Worm (Caenorhabditis elegans) whole organism, L3 larva: ENCODE results near the gene DH11.2.

Source experiments
- R02D3.7 ChIP-seq: fragments of 150-350 bp; optimal IDR thresholded peaks from 2 replicates; lab custom pipeline; 2014; ENCODE audit warnings: missing biosample characterization, missing genetic modification characterization
- ceh-16 ChIP-seq: sonication (generic microtip); optimal IDR thresholded peaks from 2 replicates; lab custom pipeline; 2017; ENCODE audit warnings: missing biosample characterization, missing genetic modification characterization
- ceh-28 ChIP-seq: fragments of 150-350 bp; optimal IDR thresholded peaks from 2 replicates; lab custom pipeline; 2014; ENCODE audit warnings: missing biosample characterization, missing genetic modification reagents, missing genetic modification characterization
- ceh-82 ChIP-seq: fragments of 150-350 bp; optimal IDR thresholded peaks from 2 replicates; lab custom pipeline; 2014; ENCODE audit warnings: missing biosample characterization, missing genetic modification characterization
- daf-12 ChIP-seq: fragments of 150-350 bp; optimal IDR thresholded peaks from 2 replicates; lab custom pipeline; 2014; ENCODE audit warnings: missing biosample characterization, missing genetic modification reagents, missing genetic modification characterization
- egl-27 ChIP-seq: sonication (generic microtip); optimal IDR thresholded peaks from 4 replicates; lab custom pipeline; 2017; ENCODE audit warnings: missing biosample characterization, missing genetic modification reagents, missing genetic modification characterization
- egl-5 ChIP-seq: fragments of 150-350 bp; optimal IDR thresholded peaks from 2 replicates; lab custom pipeline; 2017; ENCODE audit warnings: missing biosample characterization, missing genetic modification reagents, missing genetic modification characterization, inconsistent platforms
- eor-1 ChIP-seq, 2 experiments: fragments of 150-350 bp; optimal IDR thresholded peaks; 2 replicates each; lab custom pipeline; 2014 to 2018; ENCODE audit warnings: missing biosample characterization in 2 of 2, missing genetic modification characterization in 2 of 2
- fkh-2 ChIP-seq: fragments of 150-350 bp; optimal IDR thresholded peaks from 2 replicates; lab custom pipeline; 2014; ENCODE audit warnings: missing biosample characterization, missing genetic modification reagents, missing genetic modification characterization
- hmg-11 ChIP-seq: sonication (generic microtip); optimal IDR thresholded peaks from 2 replicates; lab custom pipeline; 2016; ENCODE audit warnings: missing genetic modification characterization, missing compliant biosample characterization
- jun-1 ChIP-seq: fragments of 150-350 bp; optimal IDR thresholded peaks from 2 replicates; lab custom pipeline; 2014; ENCODE audit warnings: missing biosample characterization, missing genetic modification reagents, missing genetic modification characterization
- lin-15B ChIP-seq: fragments of 150-350 bp; optimal IDR thresholded peaks from 2 replicates; lab custom pipeline; 2014; ENCODE audit warnings: missing biosample characterization, missing genetic modification characterization
- lin-39 ChIP-seq: fragments of 150-350 bp; optimal IDR thresholded peaks from 2 replicates; lab custom pipeline; 2018; ENCODE audit warnings: missing biosample characterization, missing genetic modification reagents, missing genetic modification characterization
- lsy-12 ChIP-seq: sonication (generic microtip); optimal IDR thresholded peaks from 2 replicates; lab custom pipeline; 2016; ENCODE audit warnings: mild to moderate bottlenecking, missing genetic modification characterization, missing compliant biosample characterization
- mdl-1 ChIP-seq: fragments of 150-350 bp; optimal IDR thresholded peaks from 2 replicates; lab custom pipeline; 2014; ENCODE audit warnings: missing biosample characterization, missing genetic modification characterization
- mml-1 ChIP-seq: fragments of 150-350 bp; sonication (generic microtip); optimal IDR thresholded peaks from 3 replicates; lab custom pipeline; 2014; ENCODE audit warnings: missing biosample characterization, missing genetic modification characterization
- nfya-1 ChIP-seq: sonication (generic microtip); optimal IDR thresholded peaks from 2 replicates; lab custom pipeline; 2017; ENCODE audit warnings: missing genetic modification characterization, mild to moderate bottlenecking, missing compliant biosample characterization, antibody characterized with exemption, moderate library complexity; ENCODE audit not compliant: insufficient read depth
- nhr-11 ChIP-seq: fragments of 150-350 bp; optimal IDR thresholded peaks from 2 replicates; lab custom pipeline; 2014; ENCODE audit warnings: missing biosample characterization, missing genetic modification characterization
- nhr-12 ChIP-seq: fragments of 150-350 bp; optimal IDR thresholded peaks from 2 replicates; lab custom pipeline; 2014; ENCODE audit warnings: missing biosample characterization, missing genetic modification characterization
- nhr-23 ChIP-seq: fragments of 150-350 bp; optimal IDR thresholded peaks from 2 replicates; lab custom pipeline; 2014; ENCODE audit warnings: missing biosample characterization, missing genetic modification reagents, missing genetic modification characterization
- nhr-28 ChIP-seq: fragments of 150-350 bp; optimal IDR thresholded peaks from 2 replicates; lab custom pipeline; 2014; ENCODE audit warnings: missing biosample characterization, missing genetic modification characterization
- nhr-77 ChIP-seq: fragments of 150-350 bp; optimal IDR thresholded peaks from 2 replicates; lab custom pipeline; 2014; ENCODE audit warnings: missing biosample characterization, missing genetic modification characterization
- pha-4 ChIP-seq: fragments of 150-350 bp; optimal IDR thresholded peaks from 2 replicates; lab custom pipeline; 2014; ENCODE audit warnings: missing biosample characterization, missing genetic modification reagents, missing genetic modification characterization
- pqm-1 ChIP-seq: fragments of 150-350 bp; optimal IDR thresholded peaks from 2 replicates; lab custom pipeline; 2017; ENCODE audit warnings: missing biosample characterization, missing genetic modification characterization, inconsistent platforms
- sea-2 ChIP-seq: fragments of 150-350 bp; sonication (generic microtip); optimal IDR thresholded peaks from 4 replicates; lab custom pipeline; 2014; ENCODE audit warnings: missing biosample characterization, missing genetic modification reagents, missing genetic modification characterization
- skn-1 ChIP-seq: fragments of 150-350 bp; optimal IDR thresholded peaks from 2 replicates; lab custom pipeline; 2014; ENCODE audit warnings: missing biosample characterization, missing genetic modification characterization
- snpc-4 ChIP-seq: fragments of 150-350 bp; optimal IDR thresholded peaks from 2 replicates; lab custom pipeline; 2014; ENCODE audit warnings: missing biosample characterization, missing genetic modification characterization
- unc-39 ChIP-seq: sonication (generic microtip); optimal IDR thresholded peaks from 4 replicates; lab custom pipeline; 2017; ENCODE audit warnings: missing biosample characterization, missing genetic modification characterization
- unc-62 ChIP-seq: fragments of 150-350 bp; sonication (generic microtip); optimal IDR thresholded peaks from 4 replicates; lab custom pipeline; 2014; ENCODE audit warnings: missing biosample characterization, missing genetic modification reagents, missing genetic modification characterization
- zag-1 ChIP-seq: fragments of 150-350 bp; optimal IDR thresholded peaks from 2 replicates; lab custom pipeline; 2014; ENCODE audit warnings: missing biosample characterization, missing genetic modification characterization
- ztf-11 ChIP-seq: fragments of 150-350 bp; optimal IDR thresholded peaks from 2 replicates; lab custom pipeline; 2014; ENCODE audit warnings: missing biosample characterization, missing genetic modification characterization
- ztf-4 ChIP-seq: fragments of 150-350 bp; optimal IDR thresholded peaks from 2 replicates; lab custom pipeline; 2014; ENCODE audit warnings: missing biosample characterization, missing genetic modification characterization

The DH11.2 gene

DNA sequence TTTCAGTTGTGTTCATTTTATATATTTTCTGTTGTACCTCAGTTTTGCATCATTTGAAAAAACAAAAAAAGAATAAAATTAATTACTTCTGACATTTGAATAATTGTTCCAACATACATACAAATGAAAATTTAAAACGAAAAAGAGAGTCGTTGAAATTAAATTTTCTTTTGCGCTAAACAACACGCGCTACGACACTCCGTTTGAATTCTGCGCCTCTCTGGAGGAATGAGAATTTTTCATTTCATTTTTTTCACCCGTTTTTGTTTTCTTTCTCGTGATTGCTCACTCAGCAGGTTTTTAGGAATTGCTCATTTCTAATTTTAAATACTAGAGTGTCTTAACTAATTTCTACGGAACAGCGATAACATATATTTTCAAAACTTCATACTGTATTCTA, 29.0 kb downstream of the DH11.2 start:
- peak; percentile 84 for TF ChIP-seq lin-15B (tag; lab: Kevin White, UChicago)
- TF ChIP-seq pha-4 (tag; lab: Kevin White, UChicago), result peak; percentile 79
- no peak for TF ChIP-seq mdl-1 (tag; lab: Kevin White, UChicago)
- peak; percentile 53 for TF ChIP-seq nfya-1 (tag; lab: Kevin White, UChicago)
- TF ChIP-seq egl-5 (tag; lab: Kevin White, UChicago), result peak; percentile 26
- peak; percentile 28 for TF ChIP-seq nhr-23 (tag; lab: Kevin White, UChicago)
- TF ChIP-seq sea-2 (GFP tag; lab: Kevin White, UChicago), result no peak
- TF ChIP-seq zag-1 (tag; lab: Kevin White, UChicago), result no peak
- no peak for TF ChIP-seq pqm-1 (tag; lab: Kevin White, UChicago)
- peak; percentile 29 for TF ChIP-seq snpc-4 (tag; lab: Kevin White, UChicago)
- TF ChIP-seq ztf-4 (tag; lab: Kevin White, UChicago), result no peak

DNA sequence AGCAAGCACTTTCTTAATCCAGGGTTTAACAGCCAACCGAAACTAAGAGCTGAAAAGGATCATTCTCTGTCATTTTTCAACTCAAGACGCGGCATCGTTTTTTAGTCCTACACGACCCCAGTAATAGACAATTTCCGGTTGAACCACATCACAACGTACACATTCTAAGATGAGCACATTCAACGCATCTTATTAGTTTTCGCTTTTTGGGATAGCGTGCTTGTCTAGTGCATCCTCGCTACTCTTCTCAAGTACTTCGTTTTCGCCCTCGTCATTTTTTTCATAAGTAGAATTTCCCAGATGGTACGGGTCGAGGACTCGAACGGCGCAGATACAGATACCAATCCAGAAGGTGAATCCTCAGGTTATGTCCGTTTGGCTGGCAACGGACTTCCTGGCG, 29.7 kb downstream of the DH11.2 start, which contains the start of gene T05H10.1:
T05H10.1 (plus strand) TSS at position 301 of the 400 bp plus-strand sequence.
- TF ChIP-seq lin-39 (tag; lab: Kevin White, UChicago) (peak; percentile 36), egl-27 (tag; lab: Kevin White, UChicago) (no peak), hmg-11 (no peak), ceh-16 (tag; lab: Kevin White, UChicago) (no peak), nhr-77 (no peak)

DNA sequence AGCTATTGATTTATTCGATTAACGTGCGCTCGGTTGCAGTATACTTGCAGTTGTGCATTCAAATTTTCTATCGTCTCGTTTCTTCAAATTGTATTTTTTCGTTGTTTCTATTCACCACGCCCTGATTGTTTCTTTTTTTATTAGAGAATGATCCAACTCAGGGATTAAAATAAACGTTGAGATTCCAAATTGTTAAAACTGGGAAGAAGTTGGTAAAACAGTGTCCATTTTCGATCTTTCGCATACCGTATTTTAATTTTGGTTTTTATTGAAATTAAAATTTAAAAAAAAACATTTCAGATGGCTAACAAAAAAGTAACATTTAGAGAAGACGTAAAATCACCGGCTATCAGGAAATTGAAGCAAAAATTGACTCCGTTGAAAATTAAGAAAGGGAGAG, 34.6 kb downstream of the DH11.2 start, which contains the start of gene apn-1:
apn-1 (plus strand) TSS at position 301 of the 400 bp plus-strand sequence.
- no peak for TF ChIP-seq daf-12 (tag; lab: Kevin White, UChicago)
- no peak for TF ChIP-seq sea-2 (GFP tag; lab: Kevin White, UChicago)
- no peak for TF ChIP-seq mml-1 (tag; lab: Kevin White, UChicago)
- TF ChIP-seq unc-62 (GFP tag; lab: Kevin White, UChicago), result no peak
- no peak for TF ChIP-seq R02D3.7 (tag; lab: Kevin White, UChicago)
- TF ChIP-seq lsy-12 (tag; lab: Kevin White, UChicago), result no peak
- TF ChIP-seq nhr-12, result no peak

DNA sequence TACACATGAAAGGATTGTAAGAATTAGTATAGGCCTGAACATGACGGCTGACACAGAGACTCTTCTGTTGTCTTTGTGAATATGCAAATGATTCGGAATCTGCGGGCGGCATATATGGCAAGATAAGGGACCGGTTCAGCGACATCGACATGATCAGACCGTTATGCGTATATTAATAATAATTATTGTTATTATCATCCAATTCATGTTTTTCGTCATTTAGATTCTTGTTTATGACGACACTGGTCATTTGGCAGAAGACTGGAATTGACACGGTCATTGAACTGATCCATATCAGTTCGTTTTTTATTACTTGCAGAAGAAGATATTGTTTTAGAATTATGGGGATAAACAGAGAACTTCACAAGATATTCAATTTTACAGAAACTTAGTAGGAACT, 37.9 kb downstream of the DH11.2 start, which contains the start of gene mtre-1:
mtre-1 (minus strand) TSS at position 101 of the 400 bp plus-strand sequence.
- TF ChIP-seq fkh-2 (tag; lab: Kevin White, UChicago), result no peak
- no peak for TF ChIP-seq nhr-11
- no peak for TF ChIP-seq ceh-28 (tag; lab: Kevin White, UChicago)
- TF ChIP-seq egl-5 (tag; lab: Kevin White, UChicago), result no peak
- TF ChIP-seq ceh-16 (tag; lab: Kevin White, UChicago), result no peak
- no peak for TF ChIP-seq hmg-11
- TF ChIP-seq nhr-28 (tag; lab: Kevin White, UChicago), result no peak
- TF ChIP-seq daf-12 (tag; lab: Kevin White, UChicago), result no peak
- no peak for TF ChIP-seq ceh-82 (tag; lab: Kevin White, UChicago)

DNA sequence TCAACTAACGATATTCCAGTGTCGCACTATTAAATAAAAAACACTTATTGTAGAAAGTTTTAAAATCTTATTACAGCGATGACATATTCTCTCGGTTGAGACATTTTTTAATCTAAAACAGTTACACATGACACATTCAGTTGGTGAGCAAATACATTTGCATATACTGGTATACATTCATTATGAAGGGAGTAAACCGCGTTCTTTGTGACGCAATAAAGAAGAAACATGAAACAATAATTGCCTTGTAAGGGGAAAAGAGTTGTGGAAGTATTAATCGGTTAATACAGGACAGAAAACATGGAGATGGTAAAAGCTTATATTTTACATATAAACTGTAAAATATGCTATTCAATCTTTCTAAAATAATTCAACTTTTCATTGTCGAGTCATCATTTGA, 38.7 kb downstream of the DH11.2 start:
- TF ChIP-seq skn-1 (tag; lab: Kevin White, UChicago) (no peak), ceh-16 (tag; lab: Kevin White, UChicago) (no peak), mml-1 (tag; lab: Kevin White, UChicago) (no peak), lin-39 (tag; lab: Kevin White, UChicago) (no peak), snpc-4 (tag; lab: Kevin White, UChicago) (no peak), eor-1 (tag; optimal IDR thresholded peaks at IDR 0.05; lab: Kevin White, UChicago) (no peak), ztf-11 (tag; lab: Kevin White, UChicago) (no peak)
- TF ChIP-seq, all 47 proteins: peak for 0

DNA sequence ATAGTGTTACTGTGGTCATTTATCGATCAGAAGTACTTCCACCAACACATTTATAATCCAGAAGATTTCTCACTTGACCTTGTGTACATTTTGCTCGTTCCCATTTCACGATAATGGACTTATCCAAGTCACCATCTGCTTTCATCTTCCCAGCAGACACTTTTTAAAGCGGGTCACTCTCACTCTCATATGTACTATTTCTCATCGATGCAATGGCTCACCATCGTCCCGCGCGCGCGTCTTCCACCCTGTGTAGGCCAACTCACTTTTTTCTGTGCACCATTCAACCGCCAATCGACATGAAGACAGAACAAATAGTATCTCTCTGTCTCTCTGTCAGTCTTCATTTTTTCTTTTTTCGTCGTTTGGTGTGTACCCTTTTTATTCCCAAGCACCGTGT, 39.6 kb downstream of the DH11.2 start:
- TF ChIP-seq lin-15B (tag; lab: Kevin White, UChicago) (no peak), ceh-82 (tag; lab: Kevin White, UChicago) (no peak), jun-1 (tag; lab: Kevin White, UChicago) (no peak), sea-2 (GFP tag; lab: Kevin White, UChicago) (no peak), unc-39 (tag; lab: Kevin White, UChicago) (no peak), pha-4 (tag; lab: Kevin White, UChicago) (no peak), unc-62 (GFP tag; lab: Kevin White, UChicago) (no peak), nhr-77 (no peak)
